Worm (Caenorhabditis elegans): ENCODE data around the gene phf-15.

Gene phf-15

DNA sequence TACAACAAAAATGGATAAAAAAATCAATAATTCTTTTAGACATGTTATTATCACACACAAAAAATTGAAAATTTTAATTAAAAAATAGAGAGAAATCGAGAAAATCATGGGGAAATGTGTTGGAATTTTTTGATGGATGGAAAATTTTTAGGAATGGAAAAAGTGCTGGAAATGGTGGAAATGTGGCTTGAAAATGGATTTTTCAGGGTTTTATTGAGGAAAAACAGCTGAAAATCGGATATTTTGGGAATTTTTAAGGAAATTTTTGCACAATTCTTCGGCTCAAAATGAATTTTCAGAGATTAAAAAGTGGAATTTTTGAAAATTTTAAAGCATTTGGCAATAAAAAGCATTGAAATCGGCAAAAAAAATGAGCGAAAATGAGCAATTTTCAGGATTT, 4.8 kb upstream of the phf-15 start:
- TF ChIP-seq ctbp-1 (GFP tag; IDR thresholded peaks at IDR 0.05) (0 out of 2 replicates have a peak, but pooled peaks have one; percentile 32), duxl-1 (tag; optimal IDR thresholded peaks at IDR 0.05; ENCODE audit: poor library complexity) (no peak), mdl-1 (tag; optimal IDR thresholded peaks at IDR 0.05) (no peak), unc-39 (tag; optimal IDR thresholded peaks at IDR 0.05) (no peak), pqm-1 (tag; optimal IDR thresholded peaks at IDR 0.05) (no peak), hif-1 (tag; optimal IDR thresholded peaks at IDR 0.05) (peak in 1 of 2 experiments; percentile 59), nhr-76 (tag; optimal IDR thresholded peaks at IDR 0.05) (no peak), ceh-28 (tag; optimal IDR thresholded peaks at IDR 0.05) (peak; percentile 2), mes-2 (tag; optimal IDR thresholded peaks at IDR 0.05; ENCODE audit: poor library complexity, severe bottlenecking) (no peak), arid-1 (GFP tag; conservative IDR thresholded peaks at IDR 0.05) (peak; percentile 46; the same call in 1 of the 2 replicates)

DNA sequence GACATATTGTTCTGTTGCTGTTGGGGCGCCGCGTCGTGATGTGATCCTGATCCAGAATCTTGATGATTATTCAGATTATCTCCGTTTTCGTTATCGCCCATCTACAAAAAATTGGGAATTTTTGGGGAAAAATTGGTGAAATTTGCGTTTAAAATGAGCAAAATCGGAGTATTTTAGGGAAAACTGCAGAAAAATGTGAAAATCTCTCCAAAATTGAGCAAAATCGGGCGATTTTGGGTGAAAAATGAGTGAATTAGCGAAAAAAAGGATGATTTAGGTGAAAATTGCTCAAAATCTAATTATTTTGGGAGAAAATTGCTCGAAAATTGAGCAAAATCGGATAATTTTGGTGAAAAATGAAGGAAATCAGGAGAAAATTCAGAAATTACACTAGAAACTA, 1.5 kb upstream of the phf-15 start, which contains the start of gene Y53G8AR.9:
Gene Y53G8AR.9, minus strand, starts transcription at position 101 of the 400 bp plus-strand sequence.
- TF ChIP-seq nhr-42 (GFP tag; IDR thresholded peaks at IDR 0.05) (no peak), aha-1 (tag) (peak; percentile 71)

DNA sequence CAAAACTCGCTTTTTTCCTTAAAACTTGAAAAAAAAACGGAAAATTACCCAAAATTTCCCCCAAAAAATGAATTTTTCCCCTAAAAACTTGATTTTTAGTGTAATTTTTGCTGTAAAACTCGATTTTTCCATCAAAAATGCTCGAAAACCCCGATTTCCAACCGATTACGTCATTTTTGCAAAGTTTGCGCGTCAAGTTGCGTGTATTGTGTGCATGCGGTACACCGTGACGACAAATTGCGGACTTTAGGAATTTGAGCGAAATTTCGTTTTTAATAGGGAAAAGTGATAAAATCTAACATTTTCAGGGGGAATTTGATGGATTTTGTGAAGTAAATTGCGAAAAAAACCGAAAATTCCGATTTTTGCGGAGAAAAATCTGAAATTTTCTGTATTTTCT, 1.3 kb downstream of the phf-15 start:
- no peak for TF ChIP-seq unc-39 (tag; optimal IDR thresholded peaks at IDR 0.05)
- TF ChIP-seq lim-7 (GFP tag; IDR thresholded peaks at IDR 0.05) = no peak
- TF ChIP-seq hlh-30 (tag; optimal IDR thresholded peaks at IDR 0.05; ENCODE audit: insufficient read depth) = peak; percentile 52
- peak; percentile 15 for TF ChIP-seq rbr-2 (tag; optimal IDR thresholded peaks at IDR 0.05)
- no peak for TF ChIP-seq set-16 (GFP tag; IDR thresholded peaks at IDR 0.05)
- peak; percentile 8 for TF ChIP-seq spr-1 (tag; optimal IDR thresholded peaks at IDR 0.05)
- TF ChIP-seq nhr-11 (tag; optimal IDR thresholded peaks at IDR 0.05) = peak; percentile 32
- TF ChIP-seq mes-2 (tag; optimal IDR thresholded peaks at IDR 0.05; ENCODE audit: poor library complexity, severe bottlenecking) = peak; percentile 83
- no peak for TF ChIP-seq Y48G9A.11 (GFP tag; IDR thresholded peaks at IDR 0.05)
- TF ChIP-seq mep-1 (tag; optimal IDR thresholded peaks at IDR 0.05) = peak; percentile 61
- TF ChIP-seq dpl-1 (GFP tag; optimal IDR thresholded peaks at IDR 0.05) = peak; percentile 70
- no peak for TF ChIP-seq D1046.2 (GFP tag; IDR thresholded peaks at IDR 0.05)
- peak; percentile 34; the same call in 1 of the 2 replicates for TF ChIP-seq arid-1 (GFP tag; conservative IDR thresholded peaks at IDR 0.05)
- TF ChIP-seq lir-3 (tag; optimal IDR thresholded peaks at IDR 0.05) = no peak
- TF ChIP-seq snpc-1.2 (GFP tag; IDR thresholded peaks at IDR 0.05) = no peak
- no peak for TF ChIP-seq F10B5.3 (tag; optimal IDR thresholded peaks at IDR 0.05)
- TF ChIP-seq ceh-44 (GFP tag; IDR thresholded peaks at IDR 0.05) = no peak
- peak in 1 of 2 experiments; percentile 2 for TF ChIP-seq hif-1 (tag; optimal IDR thresholded peaks at IDR 0.05)
- TF ChIP-seq nhr-28 (tag; optimal IDR thresholded peaks at IDR 0.05) = no peak
- no peak for TF ChIP-seq zip-2 (tag; optimal IDR thresholded peaks at IDR 0.05)
- TF ChIP-seq mdl-1 (tag; optimal IDR thresholded peaks at IDR 0.05) = no peak
- no peak for TF ChIP-seq ZK337.2 (GFP tag; IDR thresholded peaks at IDR 0.05)
- peak; percentile 75 for TF ChIP-seq lin-38 (GFP tag; IDR thresholded peaks at IDR 0.05)
- no peak for TF ChIP-seq madf-9 (GFP tag; conservative IDR thresholded peaks at IDR 0.05)
- no peak for TF ChIP-seq zip-11 (GFP tag; IDR thresholded peaks at IDR 0.05)
- peak; percentile 66 for TF ChIP-seq ama-1 (optimal IDR thresholded peaks at IDR 0.05)
- no peak for TF ChIP-seq ZK546.5 (tag; optimal IDR thresholded peaks at IDR 0.05)
- 0 out of 2 replicates have a peak, but pooled peaks have one; percentile 23 for TF ChIP-seq vab-7 (GFP tag; IDR thresholded peaks at IDR 0.05)
- no peak for TF ChIP-seq ztf-11 (tag; optimal IDR thresholded peaks at IDR 0.05)
- no peak for TF ChIP-seq ces-1 (GFP tag; optimal IDR thresholded peaks at IDR 0.05)
- TF ChIP-seq nhr-25 (tag; optimal IDR thresholded peaks at IDR 0.05; ENCODE audit: borderline replicate concordance, insufficient read depth) = no peak
- TF ChIP-seq ztf-7 (tag; optimal IDR thresholded peaks at IDR 0.05) = peak; percentile 44
- no peak for TF ChIP-seq ceh-20 (GFP tag; IDR thresholded peaks at IDR 0.05)
- peak; percentile 50 for TF ChIP-seq nhr-77 (tag; optimal IDR thresholded peaks at IDR 0.05)
- no peak for TF ChIP-seq saeg-2 (GFP tag; IDR thresholded peaks at IDR 0.05)
- no peak for TF ChIP-seq tag-97 (GFP tag; IDR thresholded peaks at IDR 0.05)
- TF ChIP-seq Y105C5A.15 (GFP tag; IDR thresholded peaks at IDR 0.05) = no peak
- TF ChIP-seq snpc-4 (tag; optimal IDR thresholded peaks at IDR 0.05) = no peak
- TF ChIP-seq zfp-2 (tag; optimal IDR thresholded peaks at IDR 0.05) = no peak
- TF ChIP-seq T20F7.1 (GFP tag; optimal IDR thresholded peaks at IDR 0.05) = peak; percentile 59
- TF ChIP-seq aha-1 (tag) = peak; percentile 90

Measured in whole organism, L4 larva.